Worm (Caenorhabditis elegans): ENCODE results near the gene F33D4.6.

F33D4.6 gene

DNA sequence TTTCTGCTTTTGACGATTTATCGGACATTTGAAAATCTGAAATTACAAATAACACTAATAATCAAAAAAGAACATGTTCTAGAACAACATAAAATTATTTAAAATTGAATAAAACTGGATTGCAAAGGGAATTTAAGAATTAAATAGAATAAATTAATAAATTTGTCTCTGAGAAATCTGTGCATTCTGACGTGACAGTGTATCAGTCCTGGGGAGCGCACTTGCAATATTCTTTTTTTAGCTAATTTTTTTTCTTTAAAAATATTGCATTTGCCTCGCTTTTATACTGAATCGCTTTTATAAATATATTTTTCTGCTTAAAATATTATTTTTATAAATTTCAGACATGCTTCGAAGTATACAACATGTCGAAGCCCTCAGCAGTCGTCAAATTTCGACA, 8.1 kb downstream of the F33D4.6 start, which contains the start of the genes mrpl-1, emc-6 and mrps-24 (continued):
- TF ChIP-seq daf-16 (GFP tag; optimal IDR thresholded peaks at IDR 0.05) (no peak), daf-16 (tag; optimal IDR thresholded peaks at IDR 0.05) (peak; percentile 34), cey-2 (tag; optimal IDR thresholded peaks at IDR 0.05; ENCODE audit: borderline replicate concordance, insufficient read depth) (no peak), mep-1 (tag; optimal IDR thresholded peaks at IDR 0.05) (peak; percentile 69), F37D6.2 (tag; optimal IDR thresholded peaks at IDR 0.05) (no peak), hlh-11 (tag; optimal IDR thresholded peaks at IDR 0.05) (no peak), egl-27 (tag; optimal IDR thresholded peaks at IDR 0.05) (no peak), spr-1 (tag; optimal IDR thresholded peaks at IDR 0.05) (no peak), dve-1 (tag; optimal IDR thresholded peaks at IDR 0.05; ENCODE audit: insufficient read depth) (peak; percentile 44), unc-130 (GFP tag; optimal IDR thresholded peaks at IDR 0.05) (peak; percentile 10), unc-62 (GFP tag; optimal IDR thresholded peaks at IDR 0.05 in 1 of 2) (no peak), unc-62 (tag; optimal IDR thresholded peaks at IDR 0.05) (no peak), nhr-102 (tag; optimal IDR thresholded peaks at IDR 0.05) (peak; percentile 37), dpl-1 (GFP tag; optimal IDR thresholded peaks at IDR 0.05) (peak; percentile 73), duxl-1 (tag; optimal IDR thresholded peaks at IDR 0.05; ENCODE audit: poor library complexity) (no peak), php-3 (GFP tag; IDR thresholded peaks at IDR 0.05) (no peak), ZK546.5 (tag; optimal IDR thresholded peaks at IDR 0.05) (no peak), nhr-10 (tag; optimal IDR thresholded peaks at IDR 0.05) (no peak), ztf-11 (tag; optimal IDR thresholded peaks at IDR 0.05) (no peak), hmg-1.1 (GFP tag; IDR thresholded peaks at IDR 0.05) (no peak), ama-1 (optimal IDR thresholded peaks at IDR 0.05) (no peak), nhr-48 (tag; optimal IDR thresholded peaks at IDR 0.05) (peak; percentile 23), lin-13 (GFP tag; optimal IDR thresholded peaks at IDR 0.05) (no peak), daf-12 (tag; optimal IDR thresholded peaks at IDR 0.05) (no peak), lin-15B (tag; optimal IDR thresholded peaks at IDR 0.05) (no peak), hif-1 (tag; optimal IDR thresholded peaks at IDR 0.05) (no peak), arid-1 (GFP tag; conservative IDR thresholded peaks at IDR 0.05) (no peak), mdl-1 (tag; optimal IDR thresholded peaks at IDR 0.05) (no peak), lim-7 (GFP tag; IDR thresholded peaks at IDR 0.05) (no peak), mes-2 (tag; optimal IDR thresholded peaks at IDR 0.05; ENCODE audit: poor library complexity, severe bottlenecking) (peak; percentile 84), ZK337.2 (GFP tag; IDR thresholded peaks at IDR 0.05) (no peak), ctbp-1 (GFP tag; IDR thresholded peaks at IDR 0.05) (no peak), nhr-11 (tag; optimal IDR thresholded peaks at IDR 0.05) (no peak), ztf-7 (tag; optimal IDR thresholded peaks at IDR 0.05) (peak; percentile 28), tra-1 (GFP tag; IDR thresholded peaks at IDR 0.05) (no peak), lin-39 (tag; optimal IDR thresholded peaks at IDR 0.05) (no peak), ceh-20 (GFP tag; IDR thresholded peaks at IDR 0.05) (no peak), ceh-32 (tag; optimal IDR thresholded peaks at IDR 0.05; ENCODE audit: poor library complexity) (no peak), pha-4 (GFP tag; IDR thresholded peaks at IDR 0.05) (no peak), pha-4 (tag; optimal IDR thresholded peaks at IDR 0.05) (peak; percentile 53), nhr-28 (tag; optimal IDR thresholded peaks at IDR 0.05) (peak; percentile 24), F44E2.7 (GFP tag; IDR thresholded peaks at IDR 0.05) (no peak), dmd-8 (GFP tag; IDR thresholded peaks at IDR 0.05) (no peak), zag-1 (tag; optimal IDR thresholded peaks at IDR 0.05) (no peak), attf-4 (tag; optimal IDR thresholded peaks at IDR 0.05) (no peak), D1046.2 (GFP tag; IDR thresholded peaks at IDR 0.05) (no peak), nhr-41 (GFP tag; IDR thresholded peaks at IDR 0.05) (no peak), Y48G9A.11 (GFP tag; IDR thresholded peaks at IDR 0.05) (no peak), lsy-2 (tag; optimal IDR thresholded peaks at IDR 0.05) (peak in 1 of 2 experiments; percentile 84), unc-39 (tag; optimal IDR thresholded peaks at IDR 0.05) (no peak), mxl-2 (GFP tag; conservative IDR thresholded peaks at IDR 0.05) (no peak), F49E8.2 (tag; optimal IDR thresholded peaks at IDR 0.05; ENCODE audit: borderline replicate concordance) (no peak), lin-38 (GFP tag; IDR thresholded peaks at IDR 0.05) (peak; percentile 97)
